Worm (Caenorhabditis elegans) whole organism, midembryonic: ENCODE results near the gene pix-1.

Experiments used
- cog-1 ChIP-seq: sonication (generic microtip); optimal IDR thresholded peaks from 2 replicates; lab custom pipeline; 2016; ENCODE audit warnings: missing genetic modification characterization, missing compliant biosample characterization
- flt-1 ChIP-seq: fragments of 200-800 bp; sonication (Bioruptor generic); IDR thresholded peaks from 2 replicates; pipeline ENCODE4 v1.3.6; 2022; ENCODE audit warnings: missing genetic modification characterization, missing compliant biosample characterization
- klf-2 ChIP-seq: fragments of 200-800 bp; sonication (Bioruptor generic); conservative IDR thresholded peaks from 2 replicates; pipeline ENCODE4 v1.3.6; 2022; ENCODE audit warnings: missing genetic modification reagents, missing genetic modification characterization, missing compliant biosample characterization
- ref-1 ChIP-seq: fragments of 200-800 bp; sonication (Bioruptor generic); conservative IDR thresholded peaks from 2 replicates; pipeline ENCODE4 v1.3.6; 2022; ENCODE audit warnings: missing genetic modification reagents, missing genetic modification characterization, missing compliant biosample characterization
- ztf-29 ChIP-seq: fragments of 200-800 bp; sonication (Bioruptor generic); IDR thresholded peaks from 2 replicates; pipeline ENCODE4 v1.3.6; 2022; ENCODE audit warnings: missing genetic modification reagents, missing genetic modification characterization, missing compliant biosample characterization

DNA sequence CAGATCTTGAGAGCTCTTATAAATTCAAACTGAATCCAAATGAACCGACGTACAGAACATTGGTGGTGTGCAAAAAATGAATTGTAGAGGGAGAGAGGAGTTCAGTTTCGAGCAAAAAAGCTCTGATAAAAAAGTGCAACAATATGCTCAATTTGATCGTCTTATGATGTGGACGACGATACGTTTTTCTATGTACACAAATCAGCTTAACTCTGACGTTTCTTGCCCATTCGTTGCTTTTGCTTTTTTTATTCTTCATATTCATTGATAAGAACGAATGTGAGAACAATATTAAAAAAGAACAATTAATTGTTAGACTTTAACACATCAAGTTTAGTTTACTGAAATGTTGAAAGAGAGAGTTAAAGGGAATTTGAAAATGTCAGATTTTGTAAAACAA lies 47.1 kb downstream of the pix-1 start:
- no peak for TF ChIP-seq klf-2 (GFP tag; lab: Robert Waterston, UW)
- no peak for TF ChIP-seq ref-1 (GFP tag; lab: Robert Waterston, UW)
- no peak for TF ChIP-seq cog-1
- TF ChIP-seq flt-1 (GFP tag; lab: Robert Waterston, UW), result no peak
- TF ChIP-seq ztf-29 (GFP tag; lab: Robert Waterston, UW), result no peak
